Worm (Caenorhabditis elegans) whole organism, midembryonic: ENCODE data around the gene tbc-2.
A peak's percentile ranks its signal among the peaks of the same experiment; 100 is the strongest.

Source experiments
- T22C8.4 ChIP-seq: fragments of 200-800 bp; sonication (Bioruptor generic); IDR thresholded peaks from 2 replicates; pipeline ENCODE4 v1.3.6; 2022; ENCODE audit warnings: missing genetic modification characterization, missing compliant biosample characterization
- cog-1 ChIP-seq: sonication (generic microtip); optimal IDR thresholded peaks from 2 replicates; lab custom pipeline; 2016; ENCODE audit warnings: missing genetic modification characterization, missing compliant biosample characterization
- flt-1 ChIP-seq: fragments of 200-800 bp; sonication (Bioruptor generic); IDR thresholded peaks from 2 replicates; pipeline ENCODE4 v1.3.6; 2022; ENCODE audit warnings: missing genetic modification characterization, missing compliant biosample characterization
- klf-2 ChIP-seq: fragments of 200-800 bp; sonication (Bioruptor generic); conservative IDR thresholded peaks from 2 replicates; pipeline ENCODE4 v1.3.6; 2022; ENCODE audit warnings: missing genetic modification reagents, missing genetic modification characterization, missing compliant biosample characterization
- med-1 ChIP-seq: sonication (generic microtip); optimal IDR thresholded peaks from 2 replicates; lab custom pipeline; 2017; ENCODE audit warnings: missing genetic modification characterization, mild to moderate bottlenecking, missing compliant biosample characterization, antibody characterized with exemption, missing genetic modification reagents; ENCODE audit not compliant: insufficient read depth
- ref-1 ChIP-seq: fragments of 200-800 bp; sonication (Bioruptor generic); conservative IDR thresholded peaks from 2 replicates; pipeline ENCODE4 v1.3.6; 2022; ENCODE audit warnings: missing genetic modification reagents, missing genetic modification characterization, missing compliant biosample characterization
- tab-1 ChIP-seq: fragments of 200-800 bp; sonication (Bioruptor generic); IDR thresholded peaks from 2 replicates; pipeline ENCODE4 v1.3.6; 2022; ENCODE audit warnings: missing genetic modification characterization, missing compliant biosample characterization
- ztf-23 ChIP-seq: fragments of 200-800 bp; sonication (Bioruptor generic); IDR thresholded peaks from 2 replicates; pipeline ENCODE4 v1.3.6; 2022; ENCODE audit warnings: missing genetic modification reagents, missing genetic modification characterization, missing compliant biosample characterization
- ztf-29 ChIP-seq: fragments of 200-800 bp; sonication (Bioruptor generic); IDR thresholded peaks from 2 replicates; pipeline ENCODE4 v1.3.6; 2022; ENCODE audit warnings: missing genetic modification reagents, missing genetic modification characterization, missing compliant biosample characterization

Gene tbc-2

DNA sequence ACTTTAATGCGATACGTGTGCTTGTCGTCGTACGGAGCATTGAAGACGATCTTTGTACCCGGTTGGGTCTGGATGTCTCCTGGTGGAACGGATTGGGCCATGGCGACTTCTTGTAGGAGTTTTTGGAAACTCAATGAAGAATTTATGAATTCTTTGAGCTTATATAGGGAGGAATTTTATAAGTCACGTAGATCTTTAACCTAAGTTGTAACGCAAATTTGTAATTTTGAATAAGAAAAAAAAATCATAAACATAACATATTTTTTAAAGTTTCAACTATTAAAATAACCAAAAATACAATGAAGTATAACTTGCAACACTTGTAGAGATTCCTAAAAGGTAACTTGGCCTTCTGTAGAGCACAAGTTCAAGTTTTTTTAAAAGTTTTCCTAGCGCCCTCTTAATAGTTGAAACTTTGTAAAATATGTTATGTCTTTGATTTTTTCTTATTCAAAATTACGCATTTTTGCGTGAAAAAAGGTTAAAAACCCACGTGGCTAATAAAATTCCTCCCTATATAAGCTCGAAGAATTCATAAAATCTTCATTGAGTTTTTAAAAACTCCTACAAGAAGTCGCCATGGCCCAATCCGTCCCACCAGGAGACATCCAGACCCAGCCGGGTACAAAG lies 29.8 kb downstream of the tbc-2 start, which contains the start of the genes msp-63 and msp-142:
Gene msp-63, minus strand, starts transcription at position 101 of the 630 bp plus-strand sequence.
Gene msp-142, plus strand, starts transcription at position 580 of the 630 bp plus-strand sequence.
- no peak for TF ChIP-seq ztf-29

DNA sequence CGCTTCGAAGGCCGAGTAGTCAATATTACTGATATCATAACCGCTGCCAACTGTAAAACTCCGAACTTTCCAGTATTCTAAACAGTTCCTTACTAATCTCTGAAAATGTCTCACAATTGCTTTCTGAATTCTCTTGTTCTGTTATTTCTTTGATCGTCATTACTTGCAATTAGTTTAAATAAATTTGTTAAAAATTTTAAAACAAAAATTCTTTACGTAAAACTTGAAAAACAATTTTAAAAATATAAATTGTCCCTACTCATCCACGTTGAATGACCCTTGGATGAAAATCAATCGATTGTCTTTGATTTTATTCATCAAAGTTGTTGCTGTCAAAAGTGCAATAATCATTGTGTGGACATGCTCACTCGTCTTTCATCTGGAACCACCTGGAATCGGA lies 33.0 kb downstream of the tbc-2 start, which contains the start of gene acdh-8:
Gene acdh-8, plus strand, starts transcription at position 301 of the 400 bp plus-strand sequence.
- TF ChIP-seq klf-2 = no peak
- no peak for TF ChIP-seq ref-1 (GFP tag; lab: Robert Waterston, UW)
- TF ChIP-seq flt-1 = no peak
- no peak for TF ChIP-seq ztf-23 (GFP tag; lab: Robert Waterston, UW)
- no peak for TF ChIP-seq ztf-29
- TF ChIP-seq cog-1 = no peak
- TF ChIP-seq med-1 (GFP tag; lab: Kevin White, UChicago) = no peak
- no peak for TF ChIP-seq tab-1
- no peak for TF ChIP-seq T22C8.4 (GFP tag; lab: Robert Waterston, UW)

DNA sequence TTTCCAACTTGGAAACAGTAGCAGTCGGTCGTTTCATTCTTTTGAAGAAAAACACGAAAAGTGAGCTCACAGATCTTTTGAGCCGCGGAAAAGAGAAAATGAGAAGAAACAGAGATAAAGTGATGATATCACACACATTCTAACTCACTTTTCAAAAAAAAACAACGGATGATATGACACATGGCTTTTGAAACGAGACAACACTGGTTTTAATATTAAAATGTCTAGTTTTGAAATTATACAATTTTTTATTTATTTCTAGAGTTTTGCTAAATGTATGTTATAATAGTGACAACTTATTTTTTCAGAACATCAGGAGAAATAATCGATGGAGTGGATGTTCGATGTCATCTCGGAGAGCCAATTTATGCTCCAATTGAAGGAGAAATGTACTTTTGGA lies 34.8 kb downstream of the tbc-2 start, which contains the start of gene K05F1.14:
Gene K05F1.14, minus strand, starts transcription at position 101 of the 400 bp plus-strand sequence.
- TF ChIP-seq med-1 (GFP tag; lab: Kevin White, UChicago) = no peak
- TF ChIP-seq cog-1 = no peak
- no peak for TF ChIP-seq T22C8.4 (GFP tag; lab: Robert Waterston, UW)
- TF ChIP-seq tab-1 = no peak
- no peak for TF ChIP-seq klf-2
- TF ChIP-seq ztf-29 = no peak
- no peak for TF ChIP-seq flt-1
- TF ChIP-seq ztf-23 (GFP tag; lab: Robert Waterston, UW) = no peak
- no peak for TF ChIP-seq ref-1 (GFP tag; lab: Robert Waterston, UW)

DNA sequence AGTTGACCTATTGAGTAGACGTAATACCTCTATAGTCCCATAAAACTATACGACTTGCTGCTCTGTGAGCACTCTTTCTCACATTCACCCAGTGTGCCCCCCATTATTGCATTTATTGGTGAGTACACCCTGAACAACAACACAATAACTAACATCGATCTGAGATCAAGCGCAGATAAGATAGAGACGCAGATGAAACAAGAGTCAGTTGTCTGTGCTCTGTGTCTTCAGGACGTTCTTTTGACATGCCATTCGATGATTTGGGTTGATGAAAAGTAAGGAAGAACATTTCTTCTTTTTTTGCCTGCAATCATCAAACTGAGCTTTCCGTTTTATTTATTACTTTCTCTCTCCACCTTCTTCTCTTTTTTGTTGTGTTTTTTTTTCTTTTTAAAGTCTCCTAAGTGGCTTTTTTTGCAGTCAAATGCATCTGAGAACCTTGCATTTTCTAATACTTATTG lies 36.9 kb downstream of the tbc-2 start, which contains the start of gene lect-2:
Gene lect-2, plus strand, starts transcription at position 411 of the 461 bp plus-strand sequence.
- TF ChIP-seq flt-1 = no peak
- no peak for TF ChIP-seq med-1 (GFP tag; lab: Kevin White, UChicago)
- no peak for TF ChIP-seq T22C8.4 (GFP tag; lab: Robert Waterston, UW)
- TF ChIP-seq ztf-23 (GFP tag; lab: Robert Waterston, UW) = no peak
- no peak for TF ChIP-seq ref-1 (GFP tag; lab: Robert Waterston, UW)
- no peak for TF ChIP-seq klf-2
- no peak for TF ChIP-seq ztf-29
- no peak for TF ChIP-seq tab-1
- no peak for TF ChIP-seq cog-1

DNA sequence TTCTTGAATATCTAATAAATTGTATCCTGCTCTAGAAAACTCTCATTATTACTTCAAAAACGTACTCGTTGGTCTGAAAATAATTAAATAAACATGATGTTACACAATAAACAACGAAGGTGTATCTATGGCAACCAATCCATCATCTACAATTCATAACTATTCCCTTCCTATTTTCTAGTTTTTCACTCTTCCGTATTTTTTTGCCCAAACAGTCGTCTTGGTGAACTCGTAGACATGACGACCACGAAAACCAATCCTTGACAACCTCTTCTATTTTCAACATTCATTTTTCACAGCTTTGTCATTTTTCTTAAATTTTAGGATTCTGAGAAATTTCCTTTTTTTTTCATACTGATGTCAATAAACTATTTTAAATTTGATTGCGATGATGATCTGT lies 38.4 kb downstream of the tbc-2 start, which contains the start of gene K05F1.13:
Gene K05F1.13, plus strand, starts transcription at position 301 of the 400 bp plus-strand sequence.
- TF ChIP-seq T22C8.4 (GFP tag; lab: Robert Waterston, UW) (no peak), cog-1 (no peak), tab-1 (no peak), flt-1 (no peak), med-1 (GFP tag; lab: Kevin White, UChicago) (no peak), klf-2 (no peak), ref-1 (GFP tag; lab: Robert Waterston, UW) (no peak), ztf-23 (GFP tag; lab: Robert Waterston, UW) (no peak), ztf-29 (no peak)

DNA sequence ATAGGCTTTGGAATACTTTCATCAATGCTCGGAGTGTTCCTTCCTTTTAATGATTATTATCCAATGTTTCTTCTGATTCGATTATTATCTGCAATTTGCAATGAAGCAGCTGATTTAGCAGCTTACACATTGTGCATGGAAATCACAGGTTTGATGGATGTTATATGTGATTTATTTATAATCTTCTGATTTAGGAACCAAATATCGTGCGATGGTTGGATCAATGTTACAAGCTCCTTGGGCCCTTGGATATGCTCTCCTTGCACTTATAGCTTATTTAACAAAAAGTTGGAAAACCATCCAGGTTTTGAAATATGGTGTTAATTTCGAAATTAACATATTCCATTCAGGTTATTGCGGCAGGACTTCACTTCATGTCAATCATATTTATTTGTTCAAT lies 41.7 kb downstream of the tbc-2 start:
- TF ChIP-seq ztf-29 = no peak

DNA sequence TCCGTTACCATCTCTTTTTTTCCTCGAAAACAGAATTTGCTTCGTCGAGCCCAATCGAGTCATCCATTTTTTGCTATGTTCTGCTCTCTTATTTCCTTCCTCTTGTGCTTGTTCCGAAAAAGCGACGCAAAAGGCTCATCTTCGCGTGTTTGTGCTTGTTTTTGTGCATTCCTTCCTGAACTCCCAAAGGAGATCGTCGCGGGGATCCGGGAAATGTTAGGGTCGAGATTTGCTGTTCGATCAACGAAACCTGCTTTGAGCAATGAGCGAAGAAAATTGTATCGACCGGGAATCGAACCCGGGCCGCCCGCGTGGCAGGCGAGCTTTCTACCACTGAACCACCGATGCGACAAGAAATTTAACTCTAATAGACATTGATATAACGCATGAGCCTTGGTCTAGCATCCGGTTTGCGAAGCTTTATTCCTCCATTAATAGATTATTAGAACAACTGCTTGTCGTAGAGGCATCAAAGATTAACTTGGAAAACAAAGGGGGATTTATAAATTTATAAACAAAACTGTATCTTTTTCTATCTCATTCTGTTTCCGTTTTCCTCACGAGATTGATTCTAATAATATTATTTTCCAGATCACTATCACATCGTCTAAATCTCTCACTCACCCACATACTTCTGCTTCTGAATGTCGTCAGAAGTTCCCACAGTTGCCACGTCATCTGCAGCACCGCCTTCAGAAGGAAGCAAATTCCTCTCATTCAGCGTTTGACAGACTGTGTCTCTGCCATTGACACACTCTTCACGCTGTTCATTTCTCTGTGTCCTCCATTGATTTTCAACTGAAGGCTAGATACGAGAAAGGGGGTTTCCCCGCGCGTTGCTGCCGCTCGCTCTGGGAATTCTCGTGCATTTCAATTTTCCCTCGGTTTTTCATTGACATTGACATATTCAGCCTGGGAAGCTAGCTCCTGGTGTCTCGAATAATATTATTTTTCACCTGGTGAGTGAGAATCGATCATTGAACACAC lies 45.0 kb downstream of the tbc-2 start, which contains the start of gene K05F1.6:
Gene K05F1.6, plus strand, starts transcription at position 586 of the 987 bp plus-strand sequence.
- TF ChIP-seq med-1 (GFP tag; lab: Kevin White, UChicago) (no peak), T22C8.4 (GFP tag; lab: Robert Waterston, UW) (peak; percentile 60), ztf-23 (GFP tag; lab: Robert Waterston, UW) (peak; percentile 84), tab-1 (peak; percentile 70; the same call in 1 of the 2 replicates), cog-1 (peak; percentile 58), ztf-29 (peak; percentile 42; the same call in 1 of the 2 replicates), klf-2 (peak; percentile 68; the same call in 1 of the 2 replicates), ref-1 (GFP tag; lab: Robert Waterston, UW) (peak; percentile 54; the same call in 1 of the 2 replicates), flt-1 (peak; percentile 64; the same call in 1 of the 2 replicates)

DNA sequence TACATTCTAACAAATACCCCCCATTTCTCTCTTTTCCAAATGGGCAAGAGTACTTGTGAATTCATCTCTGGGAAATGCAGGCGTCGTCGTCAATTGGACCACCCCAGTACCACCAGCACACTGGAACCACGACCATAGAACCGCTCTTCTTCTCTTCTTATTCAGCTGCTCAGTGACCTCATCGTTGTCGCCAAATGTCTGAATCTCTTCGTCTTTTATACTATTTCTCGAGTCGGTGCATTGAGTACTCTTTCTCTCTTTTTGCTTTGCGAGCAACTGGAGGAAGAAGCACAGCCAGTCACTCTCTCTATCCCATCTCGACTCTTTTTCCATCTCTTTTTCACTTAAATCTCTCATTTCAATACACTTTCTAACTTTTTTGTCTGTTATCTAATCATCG lies 47.4 kb downstream of the tbc-2 start:
- TF ChIP-seq cog-1 = no peak
- TF ChIP-seq T22C8.4 (GFP tag; lab: Robert Waterston, UW) = no peak
- TF ChIP-seq ref-1 (GFP tag; lab: Robert Waterston, UW) = no peak
- no peak for TF ChIP-seq ztf-23 (GFP tag; lab: Robert Waterston, UW)
- no peak for TF ChIP-seq tab-1
- no peak for TF ChIP-seq flt-1

DNA sequence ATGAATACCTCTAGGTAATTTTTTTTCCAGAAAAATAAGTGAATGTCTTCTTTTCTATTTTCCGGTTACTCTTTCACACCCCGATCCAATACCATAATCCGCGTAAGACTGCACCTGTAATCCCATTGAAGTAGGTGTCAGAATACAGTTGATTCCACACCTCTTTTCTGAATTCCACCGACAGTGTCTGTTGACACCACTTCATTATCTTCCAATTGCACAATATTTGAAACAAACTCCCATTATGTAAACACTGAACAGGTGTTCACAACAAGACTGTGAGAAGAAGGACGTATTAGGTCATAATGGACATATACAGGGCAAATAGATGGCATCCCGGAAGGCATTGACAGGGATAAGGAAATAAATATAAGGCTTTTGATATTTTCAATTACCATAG lies 49.9 kb downstream of the tbc-2 start:
- TF ChIP-seq T22C8.4 (GFP tag; lab: Robert Waterston, UW) (no peak), flt-1 (no peak), ztf-23 (GFP tag; lab: Robert Waterston, UW) (no peak), ref-1 (GFP tag; lab: Robert Waterston, UW) (no peak), cog-1 (no peak), ztf-29 (no peak), tab-1 (no peak), klf-2 (no peak), med-1 (GFP tag; lab: Kevin White, UChicago) (no peak)
